Fruit fly (Drosophila melanogaster): ENCODE data around the gene fid.

- TF ChIP-seq CG34406 (GFP tag; optimal IDR thresholded peaks at IDR 0.05) (peak; percentile 94), OdsH (GFP tag; optimal IDR thresholded peaks at IDR 0.05) (peak; percentile 89)
Observed at dm6 chr3R:26017771-26018731, 48.2 kb downstream of the fid start.
